Worm (Caenorhabditis elegans) whole organism, young adult: ENCODE results near the gene cutl-25.

Source experiments
- B0019.2 ChIP-seq: fragments of 200-800 bp; sonication (Bioruptor generic); conservative IDR thresholded peaks from 2 replicates; pipeline ENCODE4 v1.3.6; 2022; ENCODE audit warnings: missing genetic modification reagents, missing genetic modification characterization, missing compliant biosample characterization
- C06A6.2 ChIP-seq: fragments of 200-800 bp; sonication (Bioruptor generic); conservative IDR thresholded peaks from 2 replicates; pipeline ENCODE4 v1.3.6; 2022; ENCODE audit warnings: missing genetic modification characterization, missing compliant biosample characterization
- F39B2.1 ChIP-seq: fragments of 200-800 bp; sonication (Bioruptor generic); IDR thresholded peaks from 2 replicates; pipeline ENCODE4 v1.3.6; 2022; ENCODE audit warnings: missing genetic modification reagents, missing genetic modification characterization, missing compliant biosample characterization
- cebp-2 ChIP-seq: fragments of 200-800 bp; sonication (Bioruptor generic); IDR thresholded peaks from 2 replicates; pipeline ENCODE4 v1.3.6; 2022; ENCODE audit warnings: missing genetic modification characterization, missing compliant biosample characterization
- fkh-3 ChIP-seq: sonication (generic microtip); optimal IDR thresholded peaks from 2 replicates; lab custom pipeline; 2016; ENCODE audit warnings: mild to moderate bottlenecking, missing genetic modification characterization, missing compliant biosample characterization
- nhr-120 ChIP-seq: fragments of 200-800 bp; sonication (Bioruptor generic); IDR thresholded peaks from 2 replicates; pipeline ENCODE4 v1.3.6; 2022; ENCODE audit warnings: missing genetic modification characterization, missing compliant biosample characterization
- sea-2 ChIP-seq: fragments of 200-800 bp; sonication (Bioruptor generic); IDR thresholded peaks from 2 replicates; pipeline ENCODE4 v1.3.6; 2022; ENCODE audit warnings: missing genetic modification characterization, missing compliant biosample characterization
- snpc-1.1 ChIP-seq: sonication (generic microtip); optimal IDR thresholded peaks from 2 replicates; lab custom pipeline; 2017; ENCODE audit warnings: missing genetic modification characterization, mild to moderate bottlenecking, missing compliant biosample characterization, antibody characterized with exemption, moderate library complexity, missing genotype, missing genetic modification reagents; ENCODE audit not compliant: insufficient read depth
- snpc-4 ChIP-seq, 5 experiments: fragments of 150-350 bp in 1 of 5; sonication (generic microtip) in 4 of 5; optimal IDR thresholded peaks; 2 replicates each; lab custom pipeline; 2014 to 2018; ENCODE audit warnings: missing genetic modification characterization in 5 of 5, missing biosample characterization in 3 of 5, antibody characterized with exemption in 2 of 5, mild to moderate bottlenecking in 2 of 5, missing compliant biosample characterization in 2 of 5, missing genotype in 2 of 5, moderate library complexity in 2 of 5, missing genetic modification reagents in 1 of 5
- sptf-2 ChIP-seq: fragments of 200-800 bp; sonication (Bioruptor generic); optimal IDR thresholded peaks from 2 replicates; lab custom pipeline; 2018; ENCODE audit warnings: mild to moderate bottlenecking, missing genetic modification characterization, missing compliant biosample characterization
- unc-130 ChIP-seq: sonication (generic microtip); optimal IDR thresholded peaks from 2 replicates; lab custom pipeline; 2016; ENCODE audit warnings: missing genetic modification reagents, missing genetic modification characterization, missing compliant biosample characterization
- ztf-25 ChIP-seq: fragments of 200-800 bp; sonication (Bioruptor generic); IDR thresholded peaks from 2 replicates; pipeline ENCODE4 v1.3.6; 2022; ENCODE audit warnings: missing genetic modification reagents, missing genetic modification characterization, missing compliant biosample characterization

- no peak for TF ChIP-seq ztf-25 (GFP tag; lab: Robert Waterston, UW)
- no peak for TF ChIP-seq unc-130 (GFP tag; lab: Kevin White, UChicago)
- no peak for TF ChIP-seq sea-2 (GFP tag; lab: Robert Waterston, UW)
- no peak for TF ChIP-seq B0019.2 (GFP tag; lab: Robert Waterston, UW)
- TF ChIP-seq fkh-3 (tag; lab: Kevin White, UChicago), result no peak
- TF ChIP-seq snpc-1.1, result no peak
- no peak for TF ChIP-seq F39B2.1
- no peak for TF ChIP-seq snpc-4 (GFP tag; optimal IDR thresholded peaks at IDR 0.05; lab: Kevin White, UChicago)
- TF ChIP-seq snpc-4 (tag; optimal IDR thresholded peaks at IDR 0.05; lab: Kevin White, UChicago), result no peak
- no peak for TF ChIP-seq sptf-2 (GFP tag; lab: Kevin White, UChicago)
- TF ChIP-seq nhr-120, result no peak
- no peak for TF ChIP-seq C06A6.2 (GFP tag; lab: Robert Waterston, UW)
- TF ChIP-seq cebp-2 (GFP tag; lab: Robert Waterston, UW), result no peak
Observed at ce11 chrIII:3040735-3041439, 6.1 kb downstream of the cutl-25 start, which contains the start of gene daf-2.
